Fruit fly (Drosophila melanogaster): ENCODE data around the gene CG12607.

CG12607 gene

DNA sequence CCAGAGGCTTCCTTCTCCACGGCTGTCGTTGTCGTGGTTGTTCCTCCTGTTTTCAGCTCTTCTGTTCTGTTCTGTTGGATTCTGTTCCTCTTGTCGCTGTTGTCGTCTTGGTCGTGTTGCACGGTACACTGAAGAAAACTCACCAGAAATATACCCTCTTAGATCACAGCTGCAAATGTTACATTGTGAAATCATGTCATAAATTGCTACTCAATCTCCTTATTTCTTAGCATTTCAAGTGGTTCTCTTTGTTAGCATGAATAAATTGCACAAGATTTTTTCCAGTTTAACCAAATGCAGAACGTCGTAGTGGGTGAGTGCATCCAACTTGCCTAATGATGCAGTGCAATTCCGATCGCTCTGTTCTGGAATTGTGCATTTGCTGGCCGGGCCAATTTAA is 48.5 kb upstream of the CG12607 start (continued):
- TF ChIP-seq Ets96B (tag; optimal IDR thresholded peaks at IDR 0.05): no peak
- TF ChIP-seq fd59A (GFP tag; optimal IDR thresholded peaks at IDR 0.05): no peak
- no peak for TF ChIP-seq dsx (GFP tag; optimal IDR thresholded peaks at IDR 0.05; ENCODE audit: poor library complexity, severe bottlenecking)
- peak; percentile 58 for TF ChIP-seq CG10631 (GFP tag; optimal IDR thresholded peaks at IDR 0.05)
- no peak for TF ChIP-seq CG6276 (GFP tag; optimal IDR thresholded peaks at IDR 0.05)
- TF ChIP-seq CG6808 (GFP tag; optimal IDR thresholded peaks at IDR 0.05): no peak
- TF ChIP-seq lz (GFP tag; optimal IDR thresholded peaks at IDR 0.05): no peak
- TF ChIP-seq vri (GFP tag; optimal IDR thresholded peaks at IDR 0.05): no peak
- TF ChIP-seq fd85E (GFP tag; optimal IDR thresholded peaks at IDR 0.05): no peak
- TF ChIP-seq CG8632 (GFP tag; optimal IDR thresholded peaks at IDR 0.05): peak; percentile 12
- TF ChIP-seq Eip78C (GFP tag): peak; percentile 80
- no peak for TF ChIP-seq Ets21C (GFP tag; optimal IDR thresholded peaks at IDR 0.05)
- TF ChIP-seq eg (GFP tag; IDR thresholded peaks at IDR 0.05): no peak
- no peak for TF ChIP-seq dac (GFP tag; optimal IDR thresholded peaks at IDR 0.05)
- no peak for TF ChIP-seq Eip93F (GFP tag; optimal IDR thresholded peaks at IDR 0.05)
- no peak for TF ChIP-seq cyc (GFP tag; optimal IDR thresholded peaks at IDR 0.05)
- TF ChIP-seq CG6792 (GFP tag; optimal IDR thresholded peaks at IDR 0.05): no peak

DNA sequence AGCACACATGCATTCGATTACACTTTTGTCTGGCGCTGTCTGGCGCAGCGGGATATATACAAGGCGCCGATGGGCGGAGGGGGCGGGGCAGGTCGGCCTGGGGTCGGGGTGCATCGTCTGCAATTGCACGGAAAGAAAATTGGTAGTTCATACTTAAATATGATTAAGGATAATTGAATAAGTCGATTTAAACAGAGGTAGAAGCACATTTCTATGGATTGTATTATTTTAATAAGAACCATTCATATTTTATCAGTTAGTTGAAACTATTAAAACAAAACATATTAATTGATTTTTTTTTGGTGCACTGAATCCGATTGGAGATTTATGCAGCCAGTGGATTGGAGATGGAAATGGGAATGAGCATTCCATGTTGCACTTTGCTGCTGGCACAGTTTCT is 46.5 kb upstream of the CG12607 start:
- TF ChIP-seq CG16779 (tag; optimal IDR thresholded peaks at IDR 0.05) (no peak), topi (GFP tag; optimal IDR thresholded peaks at IDR 0.05) (peak; percentile 7), Eip78C (GFP tag) (peak; percentile 53), Hr4 (GFP tag; optimal IDR thresholded peaks at IDR 0.05) (no peak), dac (GFP tag; optimal IDR thresholded peaks at IDR 0.05) (no peak), fkh (GFP tag; optimal IDR thresholded peaks at IDR 0.05) (no peak), Hr39 (GFP tag; optimal IDR thresholded peaks at IDR 0.05) (no peak), cyc (GFP tag; optimal IDR thresholded peaks at IDR 0.05) (peak; percentile 1), fd85E (GFP tag; optimal IDR thresholded peaks at IDR 0.05) (no peak), CG6792 (GFP tag; optimal IDR thresholded peaks at IDR 0.05) (peak; percentile 26), CG15336 (GFP tag; IDR thresholded peaks at IDR 0.05) (no peak), acj6 (GFP tag; optimal IDR thresholded peaks at IDR 0.05) (peak; percentile 16), dsx (GFP tag; optimal IDR thresholded peaks at IDR 0.05; ENCODE audit: poor library complexity, severe bottlenecking) (no peak), Blimp-1 (GFP tag; optimal IDR thresholded peaks at IDR 0.05) (no peak), CG32006 (GFP tag; optimal IDR thresholded peaks at IDR 0.05) (peak; percentile 14), CG6276 (GFP tag; optimal IDR thresholded peaks at IDR 0.05) (no peak), Hr38 (GFP tag; optimal IDR thresholded peaks at IDR 0.05) (no peak), lz (GFP tag; optimal IDR thresholded peaks at IDR 0.05) (no peak), CG6163 (GFP tag; IDR thresholded peaks at IDR 0.05) (no peak), ss (GFP tag; optimal IDR thresholded peaks at IDR 0.05) (no peak), Lpt (GFP tag; optimal IDR thresholded peaks at IDR 0.05) (no peak), Eip93F (GFP tag; optimal IDR thresholded peaks at IDR 0.05) (no peak), CG8632 (GFP tag; optimal IDR thresholded peaks at IDR 0.05) (no peak), CG34406 (GFP tag; optimal IDR thresholded peaks at IDR 0.05) (no peak), net (GFP tag; optimal IDR thresholded peaks at IDR 0.05) (no peak), Gug (GFP tag; IDR thresholded peaks at IDR 0.05) (no peak), esn (GFP tag; optimal IDR thresholded peaks at IDR 0.05) (peak; percentile 13), Sox15 (GFP tag; optimal IDR thresholded peaks at IDR 0.05) (no peak), CG4318 (GFP tag; optimal IDR thresholded peaks at IDR 0.05) (no peak), spab (GFP tag; optimal IDR thresholded peaks at IDR 0.05) (no peak), CG3032 (tag; optimal IDR thresholded peaks at IDR 0.05) (no peak), Smox (GFP tag; optimal IDR thresholded peaks at IDR 0.05) (peak; percentile 4), CG6854 (GFP tag; optimal IDR thresholded peaks at IDR 0.05) (no peak), CG10669 (GFP tag; optimal IDR thresholded peaks at IDR 0.05) (no peak), achi (GFP tag; optimal IDR thresholded peaks at IDR 0.05) (no peak), Met (GFP tag; optimal IDR thresholded peaks at IDR 0.05) (peak; percentile 2), Eip75B (GFP tag; optimal IDR thresholded peaks at IDR 0.05) (no peak), CG10631 (GFP tag; optimal IDR thresholded peaks at IDR 0.05) (no peak), CG6808 (GFP tag; optimal IDR thresholded peaks at IDR 0.05) (no peak), CG9139 (GFP tag; optimal IDR thresholded peaks at IDR 0.05) (no peak), CG11294 (GFP tag; IDR thresholded peaks at IDR 0.05) (no peak), pdm3 (GFP tag; optimal IDR thresholded peaks at IDR 0.05) (no peak), fd59A (GFP tag; optimal IDR thresholded peaks at IDR 0.05) (no peak), vri (GFP tag; optimal IDR thresholded peaks at IDR 0.05) (no peak), CG31627 (GFP tag; optimal IDR thresholded peaks at IDR 0.05) (no peak), Sox14 (GFP tag; optimal IDR thresholded peaks at IDR 0.05) (no peak)
